Worm (Caenorhabditis elegans): Measurements from ENCODE around the gene hot-3.

DNA sequence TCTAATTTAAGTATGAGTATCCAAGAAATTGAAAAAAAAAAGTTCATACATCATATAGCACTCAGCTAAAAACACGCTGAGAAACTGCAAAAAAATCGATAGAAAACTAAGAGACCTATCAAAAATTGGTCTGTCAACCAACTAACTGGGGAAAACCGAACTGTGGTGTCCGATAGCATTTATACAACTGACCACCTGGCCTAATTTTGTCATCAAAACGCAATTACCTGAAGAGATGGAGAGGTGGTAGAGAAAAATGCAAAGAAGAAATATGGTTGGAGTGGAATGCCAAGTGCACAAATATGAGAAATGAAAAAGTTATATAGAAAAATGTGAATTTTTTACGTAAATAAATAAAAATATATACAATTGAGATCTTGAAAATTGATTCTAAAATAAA, 41.7 kb upstream of the hot-3 start, which contains the start of gene Y39G8B.1:
- TF ChIP-seq him-1 (tag; optimal IDR thresholded peaks at IDR 0.05) (no peak), W03F9.2 (tag; optimal IDR thresholded peaks at IDR 0.05) (peak; percentile 27)

Data from whole organism, L4/young adult.